Worm (Caenorhabditis elegans) whole organism, L4 larva: ENCODE results near the gene fbxa-28.

Experiments used
- F37D6.2 ChIP-seq: sonication (generic microtip); optimal IDR thresholded peaks from 2 replicates; lab custom pipeline; 2016; ENCODE audit warnings: mild to moderate bottlenecking, missing genetic modification characterization, missing compliant biosample characterization
- R02D3.7 ChIP-seq: fragments of 150-350 bp; sonication (generic microtip); optimal IDR thresholded peaks from 3 replicates; lab custom pipeline; 2014; ENCODE audit warnings: missing biosample characterization, missing genetic modification characterization
- Y48G9A.11 ChIP-seq: fragments of 200-800 bp; sonication (Bioruptor generic); IDR thresholded peaks from 2 replicates; pipeline ENCODE4 v1.3.6; 2022; ENCODE audit warnings: missing genetic modification reagents, missing genetic modification characterization, missing compliant biosample characterization
- Y75B8A.6 ChIP-seq: fragments of 200-800 bp; sonication (Bioruptor generic); IDR thresholded peaks from 2 replicates; pipeline ENCODE4 v1.3.6; 2022; ENCODE audit warnings: missing genetic modification reagents, missing genetic modification characterization, missing compliant biosample characterization
- aha-1 ChIP-seq: fragments of 150-350 bp; peaks from one replicate; lab custom pipeline; 2014; ENCODE audit warnings: missing biosample characterization, missing genetic modification characterization
- aly-2 ChIP-seq: sonication (generic microtip); optimal IDR thresholded peaks from 2 replicates; lab custom pipeline; 2018; ENCODE audit warnings: missing biosample characterization, missing genetic modification characterization
- ceh-28 ChIP-seq: fragments of 150-350 bp; optimal IDR thresholded peaks from 2 replicates; lab custom pipeline; 2014; ENCODE audit warnings: missing biosample characterization, missing genetic modification reagents, missing genetic modification characterization
- ceh-32 ChIP-seq: sonication (generic microtip); optimal IDR thresholded peaks from 2 replicates; lab custom pipeline; 2016; ENCODE audit warnings: mild to moderate bottlenecking, missing genetic modification characterization, missing compliant biosample characterization; ENCODE audit not compliant: poor library complexity
- ces-1 ChIP-seq: fragments of 150-350 bp; sonication (generic microtip); optimal IDR thresholded peaks from 4 replicates; lab custom pipeline; 2014; ENCODE audit warnings: missing biosample characterization, missing genetic modification reagents, missing genetic modification characterization
- ctbp-1 ChIP-seq: fragments of 200-800 bp; sonication (Bioruptor generic); IDR thresholded peaks from 2 replicates; pipeline ENCODE4 v1.3.6; 2022; ENCODE audit warnings: missing genetic modification reagents, missing genetic modification characterization, missing compliant biosample characterization
- daf-12 ChIP-seq: fragments of 150-350 bp; optimal IDR thresholded peaks from 2 replicates; lab custom pipeline; 2014; ENCODE audit warnings: missing biosample characterization, missing genetic modification reagents, missing genetic modification characterization
- daf-16 ChIP-seq, 3 experiments: sonication (generic microtip); optimal IDR thresholded peaks; 2 replicates each; lab custom pipeline; 2016 to 2017; ENCODE audit warnings: missing genetic modification characterization in 3 of 3, missing genetic modification reagents in 3 of 3, mild to moderate bottlenecking in 2 of 3, missing compliant biosample characterization in 2 of 3, missing biosample characterization in 1 of 3, moderate library complexity in 1 of 3
- daf-19 ChIP-seq: fragments of 200-800 bp; sonication (Bioruptor generic); conservative IDR thresholded peaks from 2 replicates; pipeline ENCODE4 v1.3.6; 2022; ENCODE audit warnings: missing genetic modification characterization, missing compliant biosample characterization
- dve-1 ChIP-seq: sonication (generic microtip); optimal IDR thresholded peaks from 2 replicates; lab custom pipeline; 2017; ENCODE audit warnings: antibody characterized with exemption, mild to moderate bottlenecking, missing genetic modification characterization, missing compliant biosample characterization; ENCODE audit not compliant: insufficient read depth
- egl-27 ChIP-seq: sonication (generic microtip); optimal IDR thresholded peaks from 3 replicates; lab custom pipeline; 2017; ENCODE audit warnings: missing biosample characterization, missing genetic modification reagents, missing genetic modification characterization
- lin-1 ChIP-seq: fragments of 200-800 bp; sonication (Bioruptor generic); IDR thresholded peaks from 2 replicates; pipeline ENCODE4 v1.3.6; 2022; ENCODE audit warnings: missing genetic modification reagents, missing genetic modification characterization, missing compliant biosample characterization
- lin-13 ChIP-seq: fragments of 150-350 bp; optimal IDR thresholded peaks from 2 replicates; lab custom pipeline; 2014; ENCODE audit warnings: missing biosample characterization, missing genetic modification reagents, missing genetic modification characterization
- lin-39 ChIP-seq: fragments of 150-350 bp; optimal IDR thresholded peaks from 2 replicates; lab custom pipeline; 2014; ENCODE audit warnings: missing biosample characterization, missing genetic modification reagents, missing genetic modification characterization
- lsy-2 ChIP-seq, 2 experiments: fragments of 150-350 bp in 1 of 2; sonication (generic microtip) in 1 of 2; optimal IDR thresholded peaks; 2 replicates each; lab custom pipeline; 2014 to 2017; ENCODE audit warnings: missing biosample characterization in 2 of 2, missing genetic modification characterization in 2 of 2
- mdl-1 ChIP-seq, 2 experiments: fragments of 150-350 bp in 1 of 2; sonication (generic microtip) in 1 of 2; optimal IDR thresholded peaks; 2 replicates each; lab custom pipeline; 2014 to 2017; ENCODE audit warnings: missing biosample characterization in 2 of 2, missing genetic modification characterization in 2 of 2
- nhr-28 ChIP-seq: fragments of 150-350 bp; optimal IDR thresholded peaks from 2 replicates; lab custom pipeline; 2014; ENCODE audit warnings: missing biosample characterization, missing genetic modification characterization
- nhr-48 ChIP-seq: sonication (generic microtip); optimal IDR thresholded peaks from 2 replicates; lab custom pipeline; 2016; ENCODE audit warnings: mild to moderate bottlenecking, missing genetic modification characterization, missing compliant biosample characterization
- nhr-6 ChIP-seq: fragments of 150-350 bp; optimal IDR thresholded peaks from 2 replicates; lab custom pipeline; 2014; ENCODE audit warnings: missing biosample characterization, missing genetic modification characterization
- nhr-76 ChIP-seq: fragments of 150-350 bp; optimal IDR thresholded peaks from 2 replicates; lab custom pipeline; 2014; ENCODE audit warnings: missing biosample characterization, missing genetic modification characterization
- nhr-77 ChIP-seq: fragments of 150-350 bp; optimal IDR thresholded peaks from 2 replicates; lab custom pipeline; 2014; ENCODE audit warnings: missing biosample characterization, missing genetic modification characterization
- pqm-1 ChIP-seq: sonication (generic microtip); optimal IDR thresholded peaks from 2 replicates; lab custom pipeline; 2017; ENCODE audit warnings: missing biosample characterization, missing genetic modification characterization
- sdz-12 ChIP-seq: fragments of 200-800 bp; sonication (Bioruptor generic); optimal IDR thresholded peaks from 2 replicates; lab custom pipeline; 2018; ENCODE audit warnings: mild to moderate bottlenecking, missing genetic modification characterization, missing compliant biosample characterization
- set-16 ChIP-seq: fragments of 200-800 bp; sonication (Bioruptor generic); IDR thresholded peaks from 2 replicates; pipeline ENCODE4 v1.3.6; 2022; ENCODE audit warnings: missing genetic modification reagents, missing genetic modification characterization, missing compliant biosample characterization
- skn-1 ChIP-seq: fragments of 150-350 bp; optimal IDR thresholded peaks from 2 replicates; lab custom pipeline; 2014; ENCODE audit warnings: missing biosample characterization, missing genetic modification characterization
- snpc-4 ChIP-seq: fragments of 150-350 bp; optimal IDR thresholded peaks from 2 replicates; lab custom pipeline; 2014; ENCODE audit warnings: missing biosample characterization, missing genetic modification characterization
- spr-3 ChIP-seq: fragments of 200-800 bp; sonication (Bioruptor generic); optimal IDR thresholded peaks from 2 replicates; lab custom pipeline; 2018; ENCODE audit warnings: mild to moderate bottlenecking, missing genetic modification characterization, missing compliant biosample characterization
- tra-1 ChIP-seq: fragments of 200-800 bp; sonication (Bioruptor generic); IDR thresholded peaks from 2 replicates; pipeline ENCODE4 v1.3.6; 2022; ENCODE audit warnings: missing genetic modification reagents, missing genetic modification characterization, missing compliant biosample characterization
- unc-130 ChIP-seq: sonication (generic microtip); optimal IDR thresholded peaks from 2 replicates; lab custom pipeline; 2016; ENCODE audit warnings: missing genetic modification reagents, missing genetic modification characterization, missing compliant biosample characterization
- unc-62 ChIP-seq, 3 experiments: fragments of 150-350 bp in 1 of 3; sonication (generic microtip); optimal IDR thresholded peaks in 2 of 3; peaks in 1 of 3; 1 replicate in 1 of 3; 2 replicates in 2 of 3; lab custom pipeline; 2014 to 2017; ENCODE audit warnings: missing biosample characterization in 3 of 3, missing genetic modification characterization in 3 of 3, missing genetic modification reagents in 3 of 3, missing genotype in 1 of 3
- vab-7 ChIP-seq: fragments of 200-800 bp; sonication (Bioruptor generic); IDR thresholded peaks from 2 replicates; pipeline ENCODE4 v1.3.6; 2022; ENCODE audit warnings: missing genetic modification reagents, missing genetic modification characterization, missing compliant biosample characterization
- zag-1 ChIP-seq: fragments of 150-350 bp; optimal IDR thresholded peaks from 2 replicates; lab custom pipeline; 2014; ENCODE audit warnings: missing biosample characterization, missing genetic modification characterization

The fbxa-28 gene

DNA sequence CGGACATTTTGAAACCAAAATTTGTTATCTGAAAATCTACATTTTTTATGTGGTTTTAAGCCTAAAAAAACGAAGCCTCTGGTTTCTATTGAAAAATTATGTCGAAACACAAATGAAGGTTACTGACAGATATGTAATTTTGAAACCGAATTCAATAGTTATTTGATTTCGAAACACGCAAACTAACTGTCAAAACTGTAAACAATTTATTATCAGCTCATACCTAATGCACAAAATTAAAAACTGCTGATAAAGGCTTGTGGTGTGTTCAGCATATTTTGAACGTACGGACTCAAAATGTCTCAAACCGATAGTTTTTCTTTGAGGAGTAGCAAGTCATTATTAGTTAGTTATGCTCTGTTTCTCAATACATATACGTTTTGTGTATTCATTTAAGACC is 44.8 kb downstream of the fbxa-28 start, which contains the start of gene fbxa-26:
fbxa-26 (minus strand) TSS at position 35 of the 400 bp plus-strand sequence.
- no peak for TF ChIP-seq lin-13 (GFP tag; lab: Kevin White, UChicago)
- no peak for TF ChIP-seq ceh-32 (tag; lab: Kevin White, UChicago)
- no peak for TF ChIP-seq F37D6.2 (tag; lab: Kevin White, UChicago)
- no peak for TF ChIP-seq lin-39 (tag; lab: Kevin White, UChicago)
- TF ChIP-seq Y48G9A.11 (GFP tag; lab: Robert Waterston, UW): no peak
- no peak for TF ChIP-seq zag-1 (tag; lab: Kevin White, UChicago)
- TF ChIP-seq snpc-4 (tag; lab: Kevin White, UChicago): no peak
- TF ChIP-seq lsy-2 (tag; optimal IDR thresholded peaks at IDR 0.05; lab: Kevin White, UChicago): no peak
- no peak for TF ChIP-seq unc-130
- no peak for TF ChIP-seq R02D3.7
- TF ChIP-seq nhr-6 (tag; lab: Kevin White, UChicago): no peak
- no peak for TF ChIP-seq Y75B8A.6 (GFP tag; lab: Robert Waterston, UW)
- TF ChIP-seq daf-12 (tag; lab: Kevin White, UChicago): no peak
- TF ChIP-seq sdz-12 (GFP tag; lab: Kevin White, UChicago): no peak
- TF ChIP-seq vab-7 (GFP tag; lab: Robert Waterston, UW): no peak
- no peak for TF ChIP-seq daf-19 (GFP tag; lab: Robert Waterston, UW)
- TF ChIP-seq ces-1 (GFP tag; lab: Kevin White, UChicago): no peak
- TF ChIP-seq nhr-48 (tag; lab: Kevin White, UChicago): no peak
- TF ChIP-seq daf-16 (GFP tag; optimal IDR thresholded peaks at IDR 0.05; lab: Kevin White, UChicago): no peak
- TF ChIP-seq daf-16 (tag; optimal IDR thresholded peaks at IDR 0.05; lab: Kevin White, UChicago): peak; percentile 94
- TF ChIP-seq nhr-28: peak; percentile 35
- peak; percentile 55 for TF ChIP-seq pqm-1 (tag; lab: Kevin White, UChicago)
- TF ChIP-seq lin-1 (GFP tag; lab: Robert Waterston, UW): no peak
- no peak for TF ChIP-seq aly-2 (tag; lab: Kevin White, UChicago)
- TF ChIP-seq ceh-28 (tag; lab: Kevin White, UChicago): no peak
- TF ChIP-seq ctbp-1 (GFP tag; lab: Robert Waterston, UW): no peak
- TF ChIP-seq skn-1 (tag; lab: Kevin White, UChicago): no peak
- peak; percentile 23 for TF ChIP-seq nhr-77 (tag; lab: Kevin White, UChicago)
- TF ChIP-seq aha-1: no peak
- peak; percentile 44 for TF ChIP-seq dve-1 (tag; lab: Kevin White, UChicago)
- no peak for TF ChIP-seq nhr-76 (tag; lab: Kevin White, UChicago)
- no peak for TF ChIP-seq egl-27 (tag; lab: Kevin White, UChicago)
- no peak for TF ChIP-seq spr-3 (GFP tag; lab: Kevin White, UChicago)

DNA sequence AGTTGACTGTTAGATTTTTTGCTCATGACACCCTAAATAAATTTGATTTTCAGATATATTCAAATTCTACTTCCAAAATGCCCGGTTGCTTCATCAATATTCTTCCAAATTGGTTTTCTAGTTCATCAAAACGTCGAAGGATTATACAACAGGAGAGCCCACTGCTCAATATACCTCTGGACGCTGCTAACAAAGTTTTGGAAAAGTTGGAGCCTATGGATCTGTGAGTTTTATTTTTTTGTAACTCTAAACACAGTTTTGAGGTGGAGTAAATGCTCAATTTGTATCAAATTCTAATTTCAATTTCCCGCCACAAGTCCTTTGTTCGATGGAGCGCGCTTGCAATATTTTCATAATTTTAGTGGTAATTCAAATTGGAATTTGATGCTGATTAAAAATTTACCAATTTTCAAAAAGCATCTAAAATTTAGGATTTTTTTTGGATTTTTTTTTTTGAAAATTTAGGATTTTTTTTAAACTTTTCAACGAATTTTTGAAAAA is 45.3 kb downstream of the fbxa-28 start, which contains the start of gene fbxa-27:
fbxa-27 (plus strand) TSS at position 51 of the 501 bp plus-strand sequence.
- TF ChIP-seq set-16: no peak
- TF ChIP-seq unc-62 (GFP tag; optimal IDR thresholded peaks at IDR 0.05 in 1 of 2; lab: Kevin White, UChicago): peak in 1 of 2 experiments; percentile 61
- TF ChIP-seq unc-62 (tag; optimal IDR thresholded peaks at IDR 0.05; lab: Kevin White, UChicago): no peak

DNA sequence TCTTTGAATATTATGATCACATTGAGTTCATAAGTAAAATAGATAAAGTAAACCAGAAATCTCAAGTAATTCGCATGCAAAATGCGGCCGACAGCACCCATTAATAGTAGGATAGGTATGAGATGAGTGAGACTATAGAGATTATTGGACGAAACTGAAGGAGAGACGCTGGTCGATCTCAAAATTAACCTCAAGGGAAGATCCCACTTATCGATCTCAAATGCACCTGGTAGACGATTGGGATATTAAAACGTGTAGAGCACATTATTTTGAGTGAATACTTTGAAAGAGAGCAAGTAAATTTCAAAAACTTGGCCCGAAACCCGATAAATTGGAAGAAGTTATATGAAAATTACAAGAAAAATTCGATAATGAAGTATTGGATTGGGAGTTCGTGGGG is 48.0 kb downstream of the fbxa-28 start, which contains the start of gene Y82E9BL.6:
Y82E9BL.6 (minus strand) TSS at position 101 of the 400 bp plus-strand sequence.
- TF ChIP-seq aly-2 (tag; lab: Kevin White, UChicago): no peak
- TF ChIP-seq mdl-1 (tag; optimal IDR thresholded peaks at IDR 0.05; lab: Kevin White, UChicago): no peak
- TF ChIP-seq sdz-12 (GFP tag; lab: Kevin White, UChicago): no peak
- no peak for TF ChIP-seq nhr-48 (tag; lab: Kevin White, UChicago)
- TF ChIP-seq tra-1 (GFP tag; lab: Robert Waterston, UW): no peak
- no peak for TF ChIP-seq dve-1 (tag; lab: Kevin White, UChicago)
- TF ChIP-seq, all 104 proteins: peak for 0
